Worm (Caenorhabditis elegans): Measurements from ENCODE around the gene gcsh-1.

- TF ChIP-seq unc-62 (GFP tag; optimal IDR thresholded peaks at IDR 0.05 in 1 of 2): no peak
- no peak for TF ChIP-seq unc-62 (tag; optimal IDR thresholded peaks at IDR 0.05)
- no peak for TF ChIP-seq ztf-11 (tag; optimal IDR thresholded peaks at IDR 0.05)
- no peak for TF ChIP-seq lin-38 (GFP tag; IDR thresholded peaks at IDR 0.05)
- TF ChIP-seq unc-39 (tag; optimal IDR thresholded peaks at IDR 0.05): no peak
- no peak for TF ChIP-seq ama-1 (optimal IDR thresholded peaks at IDR 0.05)
- TF ChIP-seq nhr-25 (tag; optimal IDR thresholded peaks at IDR 0.05; ENCODE audit: borderline replicate concordance, insufficient read depth): no peak
These were observed 27.5 kb downstream of the gcsh-1 start for ce11 chrX:14487333-14487732.

All from whole organism, L4 larva.